Worm (Caenorhabditis elegans) whole organism, L4 larva: ENCODE results near the gene wrt-5.

Experiments
- T20F7.1 ChIP-seq: fragments of 200-800 bp; sonication (Bioruptor generic); optimal IDR thresholded peaks from 2 replicates; lab custom pipeline; 2018; ENCODE audit warnings: mild to moderate bottlenecking, missing genetic modification characterization, missing compliant biosample characterization
- T26A8.4 ChIP-seq: fragments of 200-800 bp; sonication (Bioruptor generic); IDR thresholded peaks from 2 replicates; pipeline ENCODE4 v1.3.6; 2022; ENCODE audit warnings: missing genetic modification characterization, missing compliant biosample characterization
- Y75B8A.6 ChIP-seq: fragments of 200-800 bp; sonication (Bioruptor generic); IDR thresholded peaks from 2 replicates; pipeline ENCODE4 v1.3.6; 2022; ENCODE audit warnings: missing genetic modification reagents, missing genetic modification characterization, missing compliant biosample characterization
- ZK337.2 ChIP-seq: fragments of 200-800 bp; sonication (Bioruptor generic); IDR thresholded peaks from 2 replicates; pipeline ENCODE4 v1.3.6; 2022; ENCODE audit warnings: missing genetic modification reagents, missing genetic modification characterization, missing compliant biosample characterization
- arid-1 ChIP-seq: fragments of 200-800 bp; sonication (Bioruptor generic); conservative IDR thresholded peaks from 2 replicates; pipeline ENCODE4 v1.3.6; 2022; ENCODE audit warnings: missing genetic modification reagents, missing genetic modification characterization, missing compliant biosample characterization
- ceh-28 ChIP-seq: fragments of 150-350 bp; optimal IDR thresholded peaks from 2 replicates; lab custom pipeline; 2014; ENCODE audit warnings: missing biosample characterization, missing genetic modification reagents, missing genetic modification characterization
- ceh-32 ChIP-seq: sonication (generic microtip); optimal IDR thresholded peaks from 2 replicates; lab custom pipeline; 2016; ENCODE audit warnings: mild to moderate bottlenecking, missing genetic modification characterization, missing compliant biosample characterization; ENCODE audit not compliant: poor library complexity
- ctbp-1 ChIP-seq: fragments of 200-800 bp; sonication (Bioruptor generic); IDR thresholded peaks from 2 replicates; pipeline ENCODE4 v1.3.6; 2022; ENCODE audit warnings: missing genetic modification reagents, missing genetic modification characterization, missing compliant biosample characterization
- daf-16 ChIP-seq, 3 experiments: sonication (generic microtip); optimal IDR thresholded peaks; 2 replicates each; lab custom pipeline; 2016 to 2017; ENCODE audit warnings: missing genetic modification characterization in 3 of 3, missing genetic modification reagents in 3 of 3, mild to moderate bottlenecking in 2 of 3, missing compliant biosample characterization in 2 of 3, missing biosample characterization in 1 of 3, moderate library complexity in 1 of 3
- daf-8 ChIP-seq: fragments of 200-800 bp; sonication (Bioruptor generic); IDR thresholded peaks from 2 replicates; pipeline ENCODE4 v1.3.6; 2022; ENCODE audit warnings: missing genetic modification characterization, missing compliant biosample characterization
- dmd-6 ChIP-seq: fragments of 200-800 bp; sonication (Bioruptor generic); IDR thresholded peaks from 2 replicates; pipeline ENCODE4 v1.3.6; 2022; ENCODE audit warnings: missing genetic modification reagents, missing genetic modification characterization, missing compliant biosample characterization
- dmd-8 ChIP-seq: fragments of 200-800 bp; sonication (Bioruptor generic); IDR thresholded peaks from 2 replicates; pipeline ENCODE4 v1.3.6; 2022; ENCODE audit warnings: missing genetic modification characterization, missing compliant biosample characterization
- dve-1 ChIP-seq: sonication (generic microtip); optimal IDR thresholded peaks from 2 replicates; lab custom pipeline; 2017; ENCODE audit warnings: antibody characterized with exemption, mild to moderate bottlenecking, missing genetic modification characterization, missing compliant biosample characterization; ENCODE audit not compliant: insufficient read depth
- hif-1 ChIP-seq, 2 experiments: sonication (generic microtip); optimal IDR thresholded peaks; 2 replicates each; lab custom pipeline; 2016 to 2017; ENCODE audit warnings: missing compliant biosample characterization in 2 of 2, missing genetic modification characterization in 2 of 2, missing genetic modification reagents in 2 of 2, missing genotype in 2 of 2, mild to moderate bottlenecking in 1 of 2
- hlh-11 ChIP-seq: fragments of 200-800 bp; sonication (Bioruptor generic); optimal IDR thresholded peaks from 2 replicates; lab custom pipeline; 2018; ENCODE audit warnings: mild to moderate bottlenecking, missing genetic modification characterization, missing compliant biosample characterization
- hlh-30 ChIP-seq: sonication (generic microtip); optimal IDR thresholded peaks from 2 replicates; lab custom pipeline; 2017; ENCODE audit warnings: antibody characterized with exemption, mild to moderate bottlenecking, missing genetic modification characterization, missing compliant biosample characterization; ENCODE audit not compliant: insufficient read depth
- hmg-1.1 ChIP-seq: fragments of 200-800 bp; sonication (Bioruptor generic); IDR thresholded peaks from 2 replicates; pipeline ENCODE4 v1.3.6; 2022; ENCODE audit warnings: missing genetic modification reagents, missing genetic modification characterization, missing compliant biosample characterization
- jun-1 ChIP-seq: fragments of 150-350 bp; optimal IDR thresholded peaks from 2 replicates; lab custom pipeline; 2014; ENCODE audit warnings: missing biosample characterization, missing genetic modification reagents, missing genetic modification characterization
- lin-1 ChIP-seq: fragments of 200-800 bp; sonication (Bioruptor generic); IDR thresholded peaks from 2 replicates; pipeline ENCODE4 v1.3.6; 2022; ENCODE audit warnings: missing genetic modification reagents, missing genetic modification characterization, missing compliant biosample characterization
- lin-38 ChIP-seq: fragments of 200-800 bp; sonication (Bioruptor generic); IDR thresholded peaks from 2 replicates; pipeline ENCODE4 v1.3.6; 2022; ENCODE audit warnings: missing genetic modification reagents, missing genetic modification characterization, missing compliant biosample characterization
- lsy-2 ChIP-seq, 2 experiments: fragments of 150-350 bp in 1 of 2; sonication (generic microtip) in 1 of 2; optimal IDR thresholded peaks; 2 replicates each; lab custom pipeline; 2014 to 2017; ENCODE audit warnings: missing biosample characterization in 2 of 2, missing genetic modification characterization in 2 of 2
- mep-1 ChIP-seq: fragments of 150-350 bp; sonication (generic microtip); optimal IDR thresholded peaks from 3 replicates; lab custom pipeline; 2014; ENCODE audit warnings: missing biosample characterization, missing genetic modification characterization
- mes-2 ChIP-seq: sonication (generic microtip); optimal IDR thresholded peaks from 2 replicates; lab custom pipeline; 2016; ENCODE audit warnings: missing genotype, mild to moderate bottlenecking, missing genetic modification characterization, missing compliant biosample characterization; ENCODE audit not compliant: poor library complexity, severe bottlenecking
- nhr-111 ChIP-seq: fragments of 200-800 bp; sonication (Bioruptor generic); optimal IDR thresholded peaks from 2 replicates; lab custom pipeline; 2018; ENCODE audit warnings: mild to moderate bottlenecking, missing genetic modification characterization, missing compliant biosample characterization
- nhr-25 ChIP-seq: sonication (generic microtip); optimal IDR thresholded peaks from 2 replicates; lab custom pipeline; 2017; ENCODE audit warnings: missing genetic modification characterization, mild to moderate bottlenecking, missing compliant biosample characterization, antibody characterized with exemption, moderate library complexity, borderline replicate concordance; ENCODE audit not compliant: insufficient read depth
- nhr-28 ChIP-seq: fragments of 150-350 bp; optimal IDR thresholded peaks from 2 replicates; lab custom pipeline; 2014; ENCODE audit warnings: missing biosample characterization, missing genetic modification characterization
- nhr-41 ChIP-seq: fragments of 200-800 bp; sonication (Bioruptor generic); IDR thresholded peaks from 2 replicates; pipeline ENCODE4 v1.3.6; 2022; ENCODE audit warnings: missing genetic modification reagents, missing genetic modification characterization, missing compliant biosample characterization
- nhr-42 ChIP-seq: fragments of 200-800 bp; sonication (Bioruptor generic); IDR thresholded peaks from 2 replicates; pipeline ENCODE4 v1.3.6; 2022; ENCODE audit warnings: missing genetic modification characterization, missing compliant biosample characterization
- nhr-48 ChIP-seq: sonication (generic microtip); optimal IDR thresholded peaks from 2 replicates; lab custom pipeline; 2016; ENCODE audit warnings: mild to moderate bottlenecking, missing genetic modification characterization, missing compliant biosample characterization
- nhr-77 ChIP-seq: fragments of 150-350 bp; optimal IDR thresholded peaks from 2 replicates; lab custom pipeline; 2014; ENCODE audit warnings: missing biosample characterization, missing genetic modification characterization
- pha-4 ChIP-seq, 2 experiments: fragments of 150-350 bp in 1 of 2; fragments of 200-800 bp in 1 of 2; sonication (Bioruptor generic) in 1 of 2; IDR thresholded peaks in 1 of 2; optimal IDR thresholded peaks in 1 of 2; 2 replicates each; pipeline versions ENCODE4 v1.3.6 to Lab custom; 2014 to 2022; ENCODE audit warnings: missing genetic modification characterization in 2 of 2, missing genetic modification reagents in 2 of 2, missing biosample characterization in 1 of 2, missing compliant biosample characterization in 1 of 2
- php-3 ChIP-seq: fragments of 200-800 bp; sonication (Bioruptor generic); IDR thresholded peaks from 2 replicates; pipeline ENCODE4 v1.3.6; 2022; ENCODE audit warnings: missing genetic modification reagents, missing genetic modification characterization, missing compliant biosample characterization
- pqm-1 ChIP-seq: sonication (generic microtip); optimal IDR thresholded peaks from 2 replicates; lab custom pipeline; 2017; ENCODE audit warnings: missing biosample characterization, missing genetic modification characterization
- rbr-2 ChIP-seq: sonication (generic microtip); optimal IDR thresholded peaks from 2 replicates; lab custom pipeline; 2016; ENCODE audit warnings: missing genotype, missing genetic modification characterization, missing compliant biosample characterization
- snpc-1.2 ChIP-seq: fragments of 200-800 bp; sonication (Bioruptor generic); IDR thresholded peaks from 2 replicates; pipeline ENCODE4 v1.3.6; 2022; ENCODE audit warnings: missing genetic modification reagents, missing genetic modification characterization, missing compliant biosample characterization
- spr-1 ChIP-seq: sonication (generic microtip); optimal IDR thresholded peaks from 2 replicates; lab custom pipeline; 2016; ENCODE audit warnings: mild to moderate bottlenecking, missing genetic modification characterization, missing compliant biosample characterization
- tag-97 ChIP-seq: fragments of 200-800 bp; sonication (Bioruptor generic); IDR thresholded peaks from 2 replicates; pipeline ENCODE4 v1.3.6; 2022; ENCODE audit warnings: missing genetic modification characterization, missing compliant biosample characterization
- tra-1 ChIP-seq: fragments of 200-800 bp; sonication (Bioruptor generic); IDR thresholded peaks from 2 replicates; pipeline ENCODE4 v1.3.6; 2022; ENCODE audit warnings: missing genetic modification reagents, missing genetic modification characterization, missing compliant biosample characterization
- unc-62 ChIP-seq, 3 experiments: fragments of 150-350 bp in 1 of 3; sonication (generic microtip); optimal IDR thresholded peaks in 2 of 3; peaks in 1 of 3; 1 replicate in 1 of 3; 2 replicates in 2 of 3; lab custom pipeline; 2014 to 2017; ENCODE audit warnings: missing biosample characterization in 3 of 3, missing genetic modification characterization in 3 of 3, missing genetic modification reagents in 3 of 3, missing genotype in 1 of 3
- zag-1 ChIP-seq: fragments of 150-350 bp; optimal IDR thresholded peaks from 2 replicates; lab custom pipeline; 2014; ENCODE audit warnings: missing biosample characterization, missing genetic modification characterization
- zip-11 ChIP-seq: fragments of 200-800 bp; sonication (Bioruptor generic); IDR thresholded peaks from 2 replicates; pipeline ENCODE4 v1.3.6; 2022; ENCODE audit warnings: missing genetic modification characterization, missing compliant biosample characterization
- ztf-7 ChIP-seq: fragments of 150-350 bp; optimal IDR thresholded peaks from 2 replicates; lab custom pipeline; 2014; ENCODE audit warnings: missing biosample characterization, missing genetic modification characterization

wrt-5 gene

ce11 chrIV:4093087-4093486 lies 41.6 kb upstream of the wrt-5 start (continued):
- TF ChIP-seq hif-1 (tag; optimal IDR thresholded peaks at IDR 0.05; lab: Kevin White, UChicago) (peak in 1 of 2 experiments; percentile 47), nhr-25 (no peak), spr-1 (tag; lab: Kevin White, UChicago) (peak; percentile 5), daf-8 (GFP tag; lab: Robert Waterston, UW) (no peak), hlh-11 (peak; percentile 90), Y75B8A.6 (GFP tag; lab: Robert Waterston, UW) (no peak), dmd-8 (GFP tag; lab: Robert Waterston, UW) (no peak), ctbp-1 (peak; percentile 70; the same call in 1 of the 2 replicates), dmd-6 (GFP tag; lab: Robert Waterston, UW) (peak; percentile 75), nhr-41 (no peak), pqm-1 (tag; lab: Kevin White, UChicago) (no peak), jun-1 (no peak)
- TF ChIP-seq, all 104 proteins: peak for 35

ce11 chrIV:4085787-4086262 lies 34.4 kb upstream of the wrt-5 start, which contains the start of gene C35B1.2:
Gene C35B1.2 (plus strand): TSS chrIV:4086212.
- TF ChIP-seq mes-2 (peak; percentile 53), php-3 (GFP tag; lab: Robert Waterston, UW) (0 out of 2 replicates have a peak, but pooled peaks have one; percentile 26), hmg-1.1 (GFP tag; lab: Robert Waterston, UW) (no peak), zag-1 (no peak), lin-38 (GFP tag; lab: Robert Waterston, UW) (peak; percentile 42), ceh-32 (tag; lab: Kevin White, UChicago) (no peak), daf-16 (GFP tag; optimal IDR thresholded peaks at IDR 0.05; lab: Kevin White, UChicago) (no peak), daf-16 (tag; optimal IDR thresholded peaks at IDR 0.05; lab: Kevin White, UChicago) (peak; percentile 10), lsy-2 (tag; optimal IDR thresholded peaks at IDR 0.05; lab: Kevin White, UChicago) (peak in 1 of 2 experiments; percentile 51), snpc-1.2 (GFP tag; lab: Robert Waterston, UW) (0 out of 2 replicates have a peak, but pooled peaks have one; percentile 41), ZK337.2 (no peak), nhr-111 (GFP tag; lab: Kevin White, UChicago) (no peak)

- TF ChIP-seq ZK337.2, result no peak
- peak; percentile 23 for TF ChIP-seq hlh-11
- TF ChIP-seq lsy-2 (tag; optimal IDR thresholded peaks at IDR 0.05; lab: Kevin White, UChicago), result peak in 1 of 2 experiments; percentile 17
- TF ChIP-seq unc-62 (GFP tag; optimal IDR thresholded peaks at IDR 0.05 in 1 of 2; lab: Kevin White, UChicago), result no peak
- TF ChIP-seq unc-62 (tag; optimal IDR thresholded peaks at IDR 0.05; lab: Kevin White, UChicago), result no peak
- peak; percentile 7 for TF ChIP-seq mep-1 (tag; lab: Kevin White, UChicago)
- TF ChIP-seq nhr-77 (tag; lab: Kevin White, UChicago), result peak; percentile 23
- peak; percentile 35 for TF ChIP-seq nhr-28
- peak; percentile 47 for TF ChIP-seq hlh-30 (tag; lab: Kevin White, UChicago)
- TF ChIP-seq dve-1 (tag; lab: Kevin White, UChicago), result peak; percentile 52
- TF ChIP-seq tra-1 (GFP tag; lab: Robert Waterston, UW), result no peak
- no peak for TF ChIP-seq zip-11 (GFP tag; lab: Robert Waterston, UW)
- peak; percentile 29; the same call in 1 of the 2 replicates for TF ChIP-seq dmd-6 (GFP tag; lab: Robert Waterston, UW)
- no peak for TF ChIP-seq nhr-42
- TF ChIP-seq daf-16 (GFP tag; optimal IDR thresholded peaks at IDR 0.05; lab: Kevin White, UChicago), result no peak
- peak; percentile 83 for TF ChIP-seq daf-16 (tag; optimal IDR thresholded peaks at IDR 0.05; lab: Kevin White, UChicago)
- TF ChIP-seq, all 104 proteins: peak for 9
These were observed 33.6 kb upstream of the wrt-5 start for ce11 chrIV:4085022-4085421.

ce11 chrIV:4084109-4084508 lies 32.7 kb upstream of the wrt-5 start, which contains the start of gene C35B1.5:
Gene C35B1.5 (minus strand): TSS chrIV:4084209.
- TF ChIP-seq lsy-2 (tag; optimal IDR thresholded peaks at IDR 0.05; lab: Kevin White, UChicago), result no peak
- no peak for TF ChIP-seq pha-4 (GFP tag; IDR thresholded peaks at IDR 0.05; lab: Robert Waterston, UW)
- no peak for TF ChIP-seq pha-4 (tag; optimal IDR thresholded peaks at IDR 0.05; lab: Kevin White, UChicago)
- no peak for TF ChIP-seq rbr-2 (tag; lab: Kevin White, UChicago)
- no peak for TF ChIP-seq T26A8.4 (GFP tag; lab: Robert Waterston, UW)
- TF ChIP-seq jun-1, result no peak
- no peak for TF ChIP-seq hlh-11
- no peak for TF ChIP-seq lin-1 (GFP tag; lab: Robert Waterston, UW)
- TF ChIP-seq ztf-7, result no peak
- TF ChIP-seq ceh-28, result no peak
- TF ChIP-seq nhr-48 (tag; lab: Kevin White, UChicago), result no peak
- no peak for TF ChIP-seq mes-2
- no peak for TF ChIP-seq T20F7.1
- TF ChIP-seq arid-1 (GFP tag; lab: Robert Waterston, UW), result no peak
- TF ChIP-seq Y75B8A.6 (GFP tag; lab: Robert Waterston, UW), result no peak
- TF ChIP-seq tag-97 (GFP tag; lab: Robert Waterston, UW), result no peak
